Fruit fly (Drosophila melanogaster): ENCODE results near the gene Ugalt.
A peak's percentile ranks its signal among the peaks of the same experiment; 100 is the strongest.

Ugalt gene

dm6 chrX:2714730-2715129 lies 11.1 kb upstream of the Ugalt start (continued):
- TF ChIP-seq pzg (GFP tag; optimal IDR thresholded peaks at IDR 0.05), result peak; percentile 50
- TF ChIP-seq CG13424 (tag; optimal IDR thresholded peaks at IDR 0.05), result peak; percentile 42
- 0 out of 2 replicates have a peak, but pooled peaks have one; percentile 8 for TF ChIP-seq ssp (GFP tag; IDR thresholded peaks at IDR 0.05)
- TF ChIP-seq vnd (GFP tag; IDR thresholded peaks at IDR 0.05; ENCODE audit: partially characterized antibody), result 0 out of 3 replicates have a peak, but pooled peaks have one; percentile 11
- TF ChIP-seq CG9932 (GFP tag; IDR thresholded peaks at IDR 0.05), result 0 out of 2 replicates have a peak, but pooled peaks have one; percentile 7
- TF ChIP-seq stwl (tag; optimal IDR thresholded peaks at IDR 0.05), result peak; percentile 24
- TF ChIP-seq cas (GFP tag; IDR thresholded peaks at IDR 0.05), result no peak
- no peak for TF ChIP-seq Atf-2 (GFP tag; optimal IDR thresholded peaks at IDR 0.05)
- no peak for TF ChIP-seq CG4282 (GFP tag; optimal IDR thresholded peaks at IDR 0.05)
- TF ChIP-seq Rfx (GFP tag; IDR thresholded peaks at IDR 0.05), result peak; percentile 50
- peak; percentile 41; the same call in 1 of the 2 replicates for TF ChIP-seq amos (GFP tag; IDR thresholded peaks at IDR 0.05; ENCODE audit: partially characterized antibody)
- TF ChIP-seq CG18764 (GFP tag; optimal IDR thresholded peaks at IDR 0.05), result peak; percentile 87
- TF ChIP-seq Opbp (GFP tag; IDR thresholded peaks at IDR 0.05; ENCODE audit: partially characterized antibody), result peak; percentile 28; the same call in 1 of the 3 replicates
- TF ChIP-seq CG2889 (GFP tag; IDR thresholded peaks at IDR 0.05), result no peak
- peak; percentile 24 for TF ChIP-seq dm (GFP tag; optimal IDR thresholded peaks at IDR 0.05)
- peak; percentile 31 for TF ChIP-seq phol (tag; optimal IDR thresholded peaks at IDR 0.05)
- peak; percentile 56 for TF ChIP-seq HLH4C (GFP tag; IDR thresholded peaks at IDR 0.05; ENCODE audit: partially characterized antibody)
- TF ChIP-seq Med (GFP tag), result peak; percentile 46
- 0 out of 2 replicates have a peak, but pooled peaks have one; percentile 20 for TF ChIP-seq hbn (GFP tag; IDR thresholded peaks at IDR 0.05; ENCODE audit: partially characterized antibody)
- TF ChIP-seq Doc3 (GFP tag; IDR thresholded peaks at IDR 0.05; ENCODE audit: partially characterized antibody), result 0 out of 3 replicates have a peak, but pooled peaks have one; percentile 36
- TF ChIP-seq BtbVII (GFP tag; optimal IDR thresholded peaks at IDR 0.05), result no peak
- TF ChIP-seq Dp (GFP tag; optimal IDR thresholded peaks at IDR 0.05), result peak; percentile 71
- TF ChIP-seq tna (GFP tag; IDR thresholded peaks at IDR 0.05; ENCODE audit: partially characterized antibody), result peak; percentile 16; the same call in 1 of the 2 replicates
- peak; percentile 37; the same call in 1 of the 2 replicates for TF ChIP-seq CG42726 (GFP tag; IDR thresholded peaks at IDR 0.05; ENCODE audit: partially characterized antibody)
- TF ChIP-seq CG12942 (GFP tag; optimal IDR thresholded peaks at IDR 0.05), result no peak
- TF ChIP-seq tup (GFP tag; optimal IDR thresholded peaks at IDR 0.05), result no peak
- TF ChIP-seq Dll (GFP tag; IDR thresholded peaks at IDR 0.05; ENCODE audit: partially characterized antibody), result peak; percentile 58
- TF ChIP-seq zfh2 (GFP tag; optimal IDR thresholded peaks at IDR 0.05), result peak; percentile 30

- peak; percentile 54; the same call in 1 of the 2 replicates for TF ChIP-seq CG9932 (GFP tag; IDR thresholded peaks at IDR 0.05)
- no peak for TF ChIP-seq Side (GFP tag; optimal IDR thresholded peaks at IDR 0.05)
- peak; percentile 85 for TF ChIP-seq CG34224 (GFP tag; IDR thresholded peaks at IDR 0.05; ENCODE audit: partially characterized antibody)
- peak; percentile 48 for TF ChIP-seq HmgZ (tag; optimal IDR thresholded peaks at IDR 0.05)
- peak; percentile 58; the same call in 1 of the 2 replicates for TF ChIP-seq nerfin-2 (GFP tag; IDR thresholded peaks at IDR 0.05; ENCODE audit: partially characterized antibody)
- no peak for TF ChIP-seq Hey (tag; optimal IDR thresholded peaks at IDR 0.05)
- peak; percentile 68 for TF ChIP-seq stwl (tag; optimal IDR thresholded peaks at IDR 0.05)
- peak; percentile 9 for TF ChIP-seq zen (tag; optimal IDR thresholded peaks at IDR 0.05)
- TF ChIP-seq phol (tag; optimal IDR thresholded peaks at IDR 0.05), result peak; percentile 5
- 0 out of 2 replicates have a peak, but pooled peaks have one; percentile 7 for TF ChIP-seq Xrp1 (GFP tag; IDR thresholded peaks at IDR 0.05)
- peak; percentile 49; the same call in 1 of the 2 replicates for TF ChIP-seq CG3847 (GFP tag; IDR thresholded peaks at IDR 0.05)
- TF ChIP-seq Mrtf (GFP tag; IDR thresholded peaks at IDR 0.05), result no peak
- peak; percentile 41 for TF ChIP-seq MESR4 (GFP tag; optimal IDR thresholded peaks at IDR 0.05)
- peak; percentile 64 for TF ChIP-seq inv (GFP tag; IDR thresholded peaks at IDR 0.05; ENCODE audit: partially characterized antibody)
- no peak for TF ChIP-seq D19A (tag; optimal IDR thresholded peaks at IDR 0.05)
- no peak for TF ChIP-seq CG2199 (GFP tag; IDR thresholded peaks at IDR 0.05)
- peak; percentile 68; the same call in 2 of the 3 replicates for TF ChIP-seq CG7963 (GFP tag; IDR thresholded peaks at IDR 0.05; ENCODE audit: partially characterized antibody)
- TF ChIP-seq NfI (GFP tag; optimal IDR thresholded peaks at IDR 0.05), result peak; percentile 2
- TF ChIP-seq Ets65A (GFP tag), result peak; percentile 42
- TF ChIP-seq org-1 (GFP tag; optimal IDR thresholded peaks at IDR 0.05), result no peak
- no peak for TF ChIP-seq CG7271 (tag; optimal IDR thresholded peaks at IDR 0.05)
- TF ChIP-seq vvl (GFP tag; IDR thresholded peaks at IDR 0.05), result 0 out of 2 replicates have a peak, but pooled peaks have one; percentile 27
- TF ChIP-seq lilli (GFP tag; optimal IDR thresholded peaks at IDR 0.05), result no peak
Observed at dm6 chrX:2713776-2714175, 10.1 kb upstream of the Ugalt start, which contains the start of the genes CG2685 and CG2694. Gene CG2685, minus strand, starts transcription at chrX:2713960. Gene CG2694, plus strand, starts transcription at chrX:2714079.

All from whole organism, embryonic.